Worm (Caenorhabditis elegans): ENCODE data around the gene lgc-32.

- TF ChIP-seq zag-1 (tag; optimal IDR thresholded peaks at IDR 0.05) (no peak), nhr-12 (tag; optimal IDR thresholded peaks at IDR 0.05) (no peak), elt-3 (tag; optimal IDR thresholded peaks at IDR 0.05) (no peak)
Measured at ce11 chrX:645589-645988, 26.3 kb upstream of the lgc-32 start.
